Fruit fly (Drosophila melanogaster) whole organism, adult: Measurements from ENCODE around the gene CG44261.

Source experiments
- CG11617 ChIP-seq: fragments of 200-800 bp; sonication (Bioruptor generic); optimal IDR thresholded peaks from 2 replicates; lab custom pipeline; 2017; ENCODE audit warnings: mild to moderate bottlenecking, missing biosample characterization, missing genetic modification reagents, missing genetic modification characterization
- CG12768 ChIP-seq: fragments of 200-800 bp; sonication (Bioruptor generic); optimal IDR thresholded peaks from 2 replicates; lab custom pipeline; 2017; ENCODE audit warnings: missing biosample characterization, missing genetic modification characterization, mild to moderate bottlenecking, moderate library complexity, missing genetic modification reagents
- CG14711 ChIP-seq: fragments of 200-800 bp; sonication (Bioruptor generic); optimal IDR thresholded peaks from 2 replicates; lab custom pipeline; 2018; ENCODE audit warnings: missing biosample characterization, mild to moderate bottlenecking, missing genetic modification characterization, moderate library complexity
- CG1620 ChIP-seq: fragments of 200-800 bp; sonication (Bioruptor generic); optimal IDR thresholded peaks from 2 replicates; lab custom pipeline; 2016; ENCODE audit warnings: missing biosample characterization, missing genetic modification characterization
- CG33017 ChIP-seq: fragments of 200-800 bp; sonication (Bioruptor generic); optimal IDR thresholded peaks from 2 replicates; lab custom pipeline; 2018; ENCODE audit warnings: missing biosample characterization, mild to moderate bottlenecking, missing genetic modification characterization, moderate library complexity
- CG5204 ChIP-seq: fragments of 200-800 bp; sonication (Bioruptor generic); optimal IDR thresholded peaks from 2 replicates; lab custom pipeline; 2016; ENCODE audit warnings: missing biosample characterization, missing genetic modification characterization
- CG7045 ChIP-seq: fragments of 200-800 bp; sonication (Bioruptor generic); optimal IDR thresholded peaks from 2 replicates; lab custom pipeline; 2017; ENCODE audit warnings: missing biosample characterization, mild to moderate bottlenecking, missing genetic modification characterization
- CG7101 ChIP-seq: fragments of 200-800 bp; sonication (Bioruptor generic); optimal IDR thresholded peaks from 2 replicates; lab custom pipeline; 2018; ENCODE audit warnings: missing biosample characterization, mild to moderate bottlenecking, missing genetic modification characterization, moderate library complexity
- Clk ChIP-seq: fragments of 200-800 bp; sonication (Bioruptor generic); optimal IDR thresholded peaks from 2 replicates; lab custom pipeline; 2017; ENCODE audit warnings: missing biosample characterization, missing genetic modification characterization
- Crg-1 ChIP-seq: fragments of 200-800 bp; sonication (Bioruptor generic); optimal IDR thresholded peaks from 2 replicates; lab custom pipeline; 2016; ENCODE audit warnings: missing biosample characterization, missing genetic modification characterization
- Hr96 ChIP-seq: fragments of 200-800 bp; sonication (Bioruptor generic); optimal IDR thresholded peaks from 2 replicates; lab custom pipeline; 2016; ENCODE audit warnings: missing biosample characterization, missing genetic modification characterization
- Mnt ChIP-seq: fragments of 200-800 bp; sonication (Bioruptor generic); optimal IDR thresholded peaks from 2 replicates; lab custom pipeline; 2016; ENCODE audit warnings: missing biosample characterization, mild to moderate bottlenecking, missing genetic modification characterization
- bab1 ChIP-seq: fragments of 200-800 bp; sonication (Bioruptor generic); optimal IDR thresholded peaks from 3 replicates; lab custom pipeline; 2019; ENCODE audit warnings: missing biosample characterization, mild to moderate bottlenecking, missing genetic modification characterization, moderate library complexity
- cic ChIP-seq: fragments of 200-800 bp; sonication (Bioruptor generic); optimal IDR thresholded peaks from 2 replicates; lab custom pipeline; 2017; ENCODE audit warnings: missing biosample characterization, mild to moderate bottlenecking, missing genetic modification characterization, moderate library complexity
- cnc ChIP-seq, 2 experiments: fragments of >200 bp; optimal IDR thresholded peaks; 2 replicates each; lab custom pipeline; 2017
- kay ChIP-seq: fragments of 200-800 bp; sonication (Bioruptor generic); peaks from one replicate; lab custom pipeline; 2016; ENCODE audit warnings: missing biosample characterization, missing genetic modification characterization, borderline replicate concordance
- ovo ChIP-seq: fragments of 200-800 bp; sonication (Bioruptor generic); optimal IDR thresholded peaks from 2 replicates; lab custom pipeline; 2016; ENCODE audit warnings: missing biosample characterization, missing genetic modification characterization
- pad ChIP-seq: fragments of 200-800 bp; sonication (Bioruptor generic); optimal IDR thresholded peaks from 3 replicates; lab custom pipeline; 2017; ENCODE audit warnings: missing biosample characterization, missing genetic modification characterization, mild to moderate bottlenecking, moderate library complexity, missing genetic modification reagents
- tj ChIP-seq: fragments of 200-800 bp; sonication (Bioruptor generic); optimal IDR thresholded peaks from 3 replicates; lab custom pipeline; 2017; ENCODE audit warnings: missing biosample characterization, mild to moderate bottlenecking, missing genetic modification characterization, moderate library complexity
- toe ChIP-seq: fragments of 200-800 bp; sonication (Bioruptor generic); optimal IDR thresholded peaks from 2 replicates; lab custom pipeline; 2016; ENCODE audit warnings: missing biosample characterization, missing genetic modification characterization

The CG44261 gene

dm6 chr3R:9399951-9400392 lies 8.0 kb downstream of the CG44261 start, which contains the start of gene CG34117:
Gene CG34117, minus strand, starts transcription at chr3R:9400053.
- TF ChIP-seq CG14711 (peak; percentile 84), CG1620 (peak; percentile 69), cic (no peak), CG7101 (tag; lab: Kevin White, UChicago) (peak; percentile 89), CG12768 (GFP tag; lab: Kevin White, UChicago) (peak; percentile 72), CG33017 (tag; lab: Kevin White, UChicago) (peak; percentile 76), toe (peak; percentile 62), kay (GFP tag; lab: Kevin White, UChicago) (no peak), CG7045 (GFP tag; lab: Kevin White, UChicago) (peak; percentile 65), CG11617 (peak; percentile 82), Clk (peak; percentile 5), Mnt (peak; percentile 62), pad (GFP tag; lab: Kevin White, UChicago) (peak; percentile 56), Crg-1 (GFP tag; lab: Kevin White, UChicago) (peak; percentile 70), Hr96 (GFP tag; lab: Kevin White, UChicago) (peak; percentile 34), cnc (optimal IDR thresholded peaks at IDR 0.05; lab: Kevin White, UChicago) (no peak), bab1 (GFP tag; lab: Kevin White, UChicago) (peak; percentile 93), CG5204 (peak; percentile 52), ovo (GFP tag; lab: Kevin White, UChicago) (no peak), tj (peak; percentile 52)

DNA sequence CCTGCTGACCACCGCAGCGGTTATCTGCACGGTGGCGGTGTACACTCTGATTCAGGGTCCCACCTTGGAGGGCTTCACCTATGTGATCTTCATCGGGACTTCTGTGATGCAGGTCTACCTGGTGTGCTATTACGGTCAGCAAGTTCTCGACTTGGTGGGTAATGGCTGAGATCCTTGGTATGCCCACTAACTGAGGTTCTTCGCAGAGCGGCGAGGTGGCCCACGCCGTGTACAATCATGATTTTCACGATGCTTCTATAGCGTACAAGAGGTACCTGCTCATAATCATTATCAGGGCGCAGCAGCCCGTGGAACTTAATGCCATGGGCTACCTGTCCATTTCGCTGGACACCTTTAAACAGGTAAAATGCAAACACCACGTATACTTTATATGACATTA lies 8.9 kb downstream of the CG44261 start:
- TF ChIP-seq pad (GFP tag; lab: Kevin White, UChicago) (no peak), cnc (optimal IDR thresholded peaks at IDR 0.05; lab: Kevin White, UChicago) (no peak), Clk (no peak), bab1 (GFP tag; lab: Kevin White, UChicago) (no peak)

DNA sequence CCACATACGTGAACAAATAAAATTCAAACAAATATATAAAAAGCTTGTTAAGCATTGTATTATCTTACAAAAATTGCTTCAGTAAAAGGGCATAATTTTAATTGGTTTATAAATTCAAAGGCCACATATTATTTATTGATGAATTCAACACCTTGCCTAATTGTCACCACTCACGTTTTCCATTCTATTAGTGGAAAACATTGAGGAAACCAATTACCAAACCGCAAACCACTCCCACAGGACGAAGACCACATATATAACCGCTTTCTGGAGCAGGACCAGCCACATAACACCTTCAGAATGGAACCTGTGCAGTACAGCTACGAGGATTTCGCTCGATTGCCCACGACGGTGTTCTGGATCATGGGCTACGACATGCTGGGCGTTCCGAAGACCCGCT lies 10.1 kb downstream of the CG44261 start, which contains the start of gene Or85f:
Gene Or85f (plus strand): TSS at position 301 of the 400 bp plus-strand sequence.
- TF ChIP-seq cnc (optimal IDR thresholded peaks at IDR 0.05; lab: Kevin White, UChicago) (no peak), cic (no peak), pad (GFP tag; lab: Kevin White, UChicago) (no peak), toe (no peak), bab1 (GFP tag; lab: Kevin White, UChicago) (no peak), CG7045 (GFP tag; lab: Kevin White, UChicago) (no peak), Crg-1 (GFP tag; lab: Kevin White, UChicago) (no peak), tj (no peak), Hr96 (GFP tag; lab: Kevin White, UChicago) (no peak)

DNA sequence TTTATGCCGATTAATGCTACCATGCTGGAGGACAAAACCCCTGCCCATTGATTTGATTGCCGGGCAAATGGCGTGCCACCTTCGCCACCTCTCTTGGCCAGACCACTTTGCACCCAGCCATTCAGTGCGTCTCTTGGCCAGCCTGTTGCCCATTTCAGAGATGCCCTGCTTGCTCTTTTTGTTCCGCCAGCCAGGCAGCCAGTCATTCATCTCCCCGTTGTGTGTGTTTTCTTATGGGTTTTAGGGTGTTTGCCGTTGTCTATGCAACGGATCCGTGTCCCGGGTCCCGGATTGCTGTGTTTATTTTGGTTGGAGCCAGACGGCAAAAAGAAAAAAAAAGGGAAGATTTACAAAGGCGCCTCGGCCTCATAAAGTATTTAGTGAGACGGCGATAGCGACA lies 12.0 kb downstream of the CG44261 start:
- TF ChIP-seq CG11617 (no peak), CG5204 (no peak), CG33017 (tag; lab: Kevin White, UChicago) (no peak), Crg-1 (GFP tag; lab: Kevin White, UChicago) (no peak), Hr96 (GFP tag; lab: Kevin White, UChicago) (no peak), CG7045 (GFP tag; lab: Kevin White, UChicago) (no peak), pad (GFP tag; lab: Kevin White, UChicago) (no peak), toe (no peak)

DNA sequence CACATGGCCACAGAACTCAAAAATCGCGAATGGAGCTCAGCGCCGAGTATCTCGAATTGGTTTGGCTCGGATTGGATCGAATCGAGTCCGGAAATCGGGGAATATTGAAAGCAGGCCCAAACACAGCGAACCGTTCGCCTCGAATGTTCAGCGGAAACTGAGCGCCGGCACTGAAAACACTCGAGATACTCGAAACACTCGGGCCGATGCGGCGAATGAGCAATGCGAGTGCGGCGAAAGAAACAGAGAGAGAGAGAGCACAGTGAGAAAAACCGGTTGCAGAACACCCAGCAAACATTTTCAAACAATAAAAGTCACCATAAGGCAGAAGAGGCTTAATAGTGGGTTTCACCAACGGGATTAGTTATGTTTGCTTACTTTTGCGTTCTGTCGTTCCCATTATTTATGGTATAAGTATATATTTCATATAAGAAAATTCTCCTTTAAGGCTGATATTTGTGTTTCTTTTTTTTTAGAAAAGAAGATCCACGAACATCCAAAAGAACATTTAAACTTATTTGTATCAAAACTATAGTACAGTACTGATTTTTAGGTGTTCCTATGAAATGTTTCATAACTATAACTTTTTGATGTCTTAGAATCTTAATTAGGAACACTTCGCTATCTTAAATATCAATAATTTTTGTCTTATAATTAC lies 13.5 kb downstream of the CG44261 start, which contains the start of gene FER:
Gene FER (minus strand): TSS at position 162 of the 658 bp plus-strand sequence.
- no peak for TF ChIP-seq cnc (optimal IDR thresholded peaks at IDR 0.05; lab: Kevin White, UChicago)
- TF ChIP-seq CG5204: no peak
- TF ChIP-seq CG11617: peak; percentile 25
- TF ChIP-seq Crg-1 (GFP tag; lab: Kevin White, UChicago): no peak
- TF ChIP-seq bab1 (GFP tag; lab: Kevin White, UChicago): peak; percentile 22
- TF ChIP-seq Mnt: peak; percentile 60
- TF ChIP-seq CG7045 (GFP tag; lab: Kevin White, UChicago): peak; percentile 28
- no peak for TF ChIP-seq ovo (GFP tag; lab: Kevin White, UChicago)
- TF ChIP-seq Clk: no peak
- peak; percentile 14 for TF ChIP-seq CG1620
- no peak for TF ChIP-seq pad (GFP tag; lab: Kevin White, UChicago)
- TF ChIP-seq Hr96 (GFP tag; lab: Kevin White, UChicago): peak; percentile 35
- TF ChIP-seq CG12768 (GFP tag; lab: Kevin White, UChicago): peak; percentile 36
- no peak for TF ChIP-seq CG14711
- TF ChIP-seq CG7101 (tag; lab: Kevin White, UChicago): peak; percentile 28
- no peak for TF ChIP-seq cic
- TF ChIP-seq toe: peak; percentile 25
- TF ChIP-seq kay (GFP tag; lab: Kevin White, UChicago): no peak
- peak; percentile 45 for TF ChIP-seq tj
- TF ChIP-seq CG33017 (tag; lab: Kevin White, UChicago): peak; percentile 26

dm6 chr3R:9393542-9394025 lies 14.4 kb downstream of the CG44261 start:
- TF ChIP-seq CG11617 (no peak), kay (GFP tag; lab: Kevin White, UChicago) (no peak), CG14711 (peak; percentile 29)

dm6 chr3R:9392421-9392820 lies 15.5 kb downstream of the CG44261 start:
- TF ChIP-seq Mnt (no peak), CG7045 (GFP tag; lab: Kevin White, UChicago) (no peak), CG7101 (tag; lab: Kevin White, UChicago) (no peak), Crg-1 (GFP tag; lab: Kevin White, UChicago) (no peak), cnc (optimal IDR thresholded peaks at IDR 0.05; lab: Kevin White, UChicago) (no peak), pad (GFP tag; lab: Kevin White, UChicago) (no peak), kay (GFP tag; lab: Kevin White, UChicago) (no peak), tj (no peak), CG12768 (GFP tag; lab: Kevin White, UChicago) (no peak), CG5204 (no peak), CG33017 (tag; lab: Kevin White, UChicago) (no peak)
